Worm (Caenorhabditis elegans) whole organism, L1 larva: ENCODE results near the gene unc-119.
A peak's percentile ranks its signal among the peaks of the same experiment; 100 is the strongest.

Experiments used
- F16B12.6 ChIP-seq: fragments of 150-350 bp; optimal IDR thresholded peaks from 2 replicates; lab custom pipeline; 2014; ENCODE audit warnings: missing biosample characterization, missing genetic modification characterization
- aha-1 ChIP-seq: fragments of 150-350 bp; optimal IDR thresholded peaks from 2 replicates; lab custom pipeline; 2014; ENCODE audit warnings: missing biosample characterization, missing genetic modification characterization
- aly-2 ChIP-seq: fragments of 150-350 bp; optimal IDR thresholded peaks from 2 replicates; lab custom pipeline; 2014; ENCODE audit warnings: missing biosample characterization, missing genetic modification characterization
- egl-27 ChIP-seq, 2 experiments: fragments of 150-350 bp in 1 of 2; sonication (generic microtip); optimal IDR thresholded peaks; 3 replicates each; lab custom pipeline; 2017 to 2018; ENCODE audit warnings: missing biosample characterization in 2 of 2, missing genetic modification characterization in 2 of 2, missing genetic modification reagents in 2 of 2
- fos-1 ChIP-seq: fragments of 150-350 bp; optimal IDR thresholded peaks from 2 replicates; lab custom pipeline; 2014; ENCODE audit warnings: missing biosample characterization, missing genetic modification characterization
- nhr-237 ChIP-seq: fragments of 150-350 bp; optimal IDR thresholded peaks from 2 replicates; lab custom pipeline; 2014; ENCODE audit warnings: missing biosample characterization, missing genetic modification characterization
- nhr-77 ChIP-seq: fragments of 150-350 bp; optimal IDR thresholded peaks from 2 replicates; lab custom pipeline; 2014; ENCODE audit warnings: missing biosample characterization, missing genetic modification characterization
- nhr-85 ChIP-seq: sonication (generic microtip); peaks from one replicate; lab custom pipeline; 2016; ENCODE audit warnings: missing genetic modification characterization, inconsistent platforms, missing compliant biosample characterization
- pqm-1 ChIP-seq: sonication (generic microtip); optimal IDR thresholded peaks from 3 replicates; lab custom pipeline; 2017; ENCODE audit warnings: missing biosample characterization, missing genetic modification characterization

DNA sequence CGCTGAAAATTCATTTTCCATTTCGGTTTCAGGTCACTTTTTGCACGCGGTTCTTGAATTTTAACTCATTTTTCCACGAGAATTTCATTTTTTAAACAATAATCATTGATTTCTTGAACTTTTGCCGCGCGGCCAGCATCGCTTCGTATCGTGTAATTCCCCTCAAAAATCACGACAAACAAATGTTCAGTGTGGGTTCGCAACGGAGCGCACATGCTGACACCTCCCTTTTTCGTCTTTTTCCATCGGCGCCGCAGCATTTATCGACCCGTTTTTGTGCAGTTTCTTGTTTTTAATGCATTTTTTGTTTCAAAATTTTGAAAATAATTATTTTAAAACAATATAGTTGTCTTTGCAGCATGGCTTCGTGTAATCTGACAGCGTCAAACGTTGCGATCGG lies 28.4 kb downstream of the unc-119 start, which contains the start of gene M142.5:
- TF ChIP-seq nhr-237 (tag; lab: Kevin White, UChicago) (no peak), egl-27 (tag; optimal IDR thresholded peaks at IDR 0.05; lab: Kevin White, UChicago) (no peak), F16B12.6 (tag; lab: Kevin White, UChicago) (peak; percentile 28), aly-2 (tag; lab: Kevin White, UChicago) (no peak), nhr-77 (no peak), nhr-85 (no peak), aha-1 (no peak), fos-1 (tag; lab: Kevin White, UChicago) (no peak), pqm-1 (tag; lab: Kevin White, UChicago) (no peak)
